Worm (Caenorhabditis elegans) whole organism, L1 larva: ENCODE measurements around the gene B0554.5.

Source experiments
- lin-13 ChIP-seq: fragments of 150-350 bp; optimal IDR thresholded peaks from 2 replicates; lab custom pipeline; 2014; ENCODE audit warnings: missing biosample characterization, missing genetic modification reagents, missing genetic modification characterization
- nhr-12 ChIP-seq: sonication (generic microtip); optimal IDR thresholded peaks from 2 replicates; lab custom pipeline; 2017; ENCODE audit warnings: missing biosample characterization, missing genetic modification characterization
- nhr-76 ChIP-seq: sonication (generic microtip); optimal IDR thresholded peaks from 2 replicates; lab custom pipeline; 2017; ENCODE audit warnings: missing biosample characterization, missing genetic modification characterization
- ztf-11 ChIP-seq, 2 experiments: sonication (generic microtip); optimal IDR thresholded peaks; 2 replicates each; lab custom pipeline; 2016 to 2017; ENCODE audit warnings: missing genetic modification characterization in 2 of 2, missing biosample characterization in 1 of 2, missing compliant biosample characterization in 1 of 2

DNA sequence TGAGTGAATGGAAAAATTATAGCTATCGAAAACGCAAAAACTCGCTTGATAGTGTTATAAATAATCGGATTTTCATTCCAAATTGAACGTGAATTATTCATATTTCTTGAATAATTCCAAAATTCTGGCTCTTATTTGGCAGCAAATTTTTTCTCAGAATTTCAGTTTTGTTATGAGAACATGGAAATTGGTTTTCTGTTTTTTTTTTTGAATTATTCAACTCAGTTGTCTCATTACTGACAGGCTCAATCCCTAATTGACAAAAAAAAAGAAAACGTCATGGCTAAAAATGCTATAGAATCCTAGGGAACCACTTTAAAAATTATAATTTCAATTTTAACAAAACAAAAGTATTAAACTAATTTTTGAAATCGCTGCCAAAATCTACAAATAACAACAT lies 24.9 kb downstream of the B0554.5 start, which contains the start of gene srh-35:
- TF ChIP-seq nhr-12 (no peak), ztf-11 (tag; optimal IDR thresholded peaks at IDR 0.05; lab: Kevin White, UChicago) (no peak), lin-13 (no peak), nhr-76 (tag; lab: Kevin White, UChicago) (no peak)
